Worm (Caenorhabditis elegans) whole organism, mixed stage, embryonic: ENCODE results near the gene aqp-10.

ENCODE experiments used
- elt-3 ChIP-seq: fragments of 150-350 bp; optimal IDR thresholded peaks from 2 replicates; lab custom pipeline; 2014; ENCODE audit warnings: missing biosample characterization, missing genetic modification characterization
- lin-13 ChIP-seq: fragments of 150-350 bp; optimal IDR thresholded peaks from 2 replicates; lab custom pipeline; 2014; ENCODE audit warnings: missing biosample characterization, missing genetic modification characterization
- mab-5 ChIP-seq: fragments of 150-350 bp; optimal IDR thresholded peaks from 2 replicates; lab custom pipeline; 2014; ENCODE audit warnings: missing biosample characterization, missing genetic modification characterization
- nhr-2 ChIP-seq: fragments of 150-350 bp; optimal IDR thresholded peaks from 2 replicates; lab custom pipeline; 2014; ENCODE audit warnings: missing biosample characterization, missing genetic modification characterization
- pha-4 ChIP-seq: fragments of 150-350 bp; optimal IDR thresholded peaks from 2 replicates; lab custom pipeline; 2018; ENCODE audit warnings: missing biosample characterization, missing genetic modification reagents, missing genetic modification characterization
- unc-39 ChIP-seq: fragments of 150-350 bp; optimal IDR thresholded peaks from 2 replicates; lab custom pipeline; 2014; ENCODE audit warnings: missing biosample characterization, missing genetic modification characterization
- unc-62 ChIP-seq: fragments of 150-350 bp; optimal IDR thresholded peaks from 2 replicates; lab custom pipeline; 2014; ENCODE audit warnings: missing biosample characterization, missing genetic modification reagents, missing genetic modification characterization

- TF ChIP-seq lin-13 (tag; lab: Kevin White, UChicago): no peak
- TF ChIP-seq mab-5 (tag; lab: Kevin White, UChicago): no peak
- TF ChIP-seq nhr-2 (tag; lab: Kevin White, UChicago): no peak
- TF ChIP-seq pha-4: no peak
- no peak for TF ChIP-seq elt-3 (tag; lab: Kevin White, UChicago)
- no peak for TF ChIP-seq unc-62 (GFP tag; lab: Kevin White, UChicago)
- TF ChIP-seq unc-39 (tag; lab: Kevin White, UChicago): no peak
Measured at ce11 chrII:9753730-9754129, 15.9 kb downstream of the aqp-10 start, which contains the start of gene ZK1321.1.
